Worm (Caenorhabditis elegans) whole organism, L1 larva: Measurements from ENCODE around the gene F37A4.1.

Experiments used
- Y116A8C.19 ChIP-seq: sonication (generic microtip); optimal IDR thresholded peaks from 2 replicates; lab custom pipeline; 2016; ENCODE audit warnings: missing compliant biosample characterization, missing genetic modification characterization, borderline replicate concordance
- ama-1 ChIP-seq: fragments of 150-350 bp; optimal IDR thresholded peaks from 2 replicates; lab custom pipeline; 2014
- ceh-90 ChIP-seq: sonication (generic microtip); optimal IDR thresholded peaks from 2 replicates; lab custom pipeline; 2016; ENCODE audit warnings: missing genetic modification characterization, missing compliant biosample characterization
- dsc-1 ChIP-seq: sonication (generic microtip); optimal IDR thresholded peaks from 2 replicates; lab custom pipeline; 2016; ENCODE audit warnings: mild to moderate bottlenecking, missing genetic modification characterization, missing compliant biosample characterization
- efl-1 ChIP-seq, 4 experiments: fragments of 150-350 bp; optimal IDR thresholded peaks in 3 of 4; peaks in 1 of 4; 1 replicate in 1 of 4; 2 replicates in 3 of 4; lab custom pipeline; 2014; ENCODE audit warnings: missing biosample characterization in 2 of 4, missing genetic modification characterization in 2 of 4, missing genetic modification reagents in 2 of 4
- egl-13 ChIP-seq: sonication (generic microtip); optimal IDR thresholded peaks from 2 replicates; lab custom pipeline; 2016; ENCODE audit warnings: missing genotype, missing genetic modification reagents, missing genetic modification characterization, missing compliant biosample characterization
- elt-2 ChIP-seq: sonication (generic microtip); optimal IDR thresholded peaks from 2 replicates; lab custom pipeline; 2016; ENCODE audit warnings: missing genetic modification characterization, mild to moderate bottlenecking, inconsistent platforms, missing compliant biosample characterization, missing genetic modification reagents
- elt-3 ChIP-seq, 6 experiments: fragments of 150-350 bp in 1 of 6; sonication (generic microtip); optimal IDR thresholded peaks; 2 replicates each; lab custom pipeline; 2017 to 2018; ENCODE audit warnings: missing biosample characterization in 6 of 6, missing genetic modification characterization in 6 of 6, inconsistent platforms in 1 of 6
- fkh-4 ChIP-seq: sonication (generic microtip); optimal IDR thresholded peaks from 2 replicates; lab custom pipeline; 2016; ENCODE audit warnings: missing compliant biosample characterization, missing genetic modification characterization, borderline replicate concordance
- fkh-8 ChIP-seq: sonication (generic microtip); optimal IDR thresholded peaks from 2 replicates; lab custom pipeline; 2016; ENCODE audit warnings: mild to moderate bottlenecking, missing genetic modification characterization, missing compliant biosample characterization
- grh-1 ChIP-seq: fragments of 200-800 bp; sonication (Bioruptor generic); IDR thresholded peaks from 2 replicates; pipeline ENCODE4 v1.3.6; 2022; ENCODE audit warnings: missing genetic modification reagents, missing genetic modification characterization, missing compliant biosample characterization
- hlh-17 ChIP-seq: fragments of 200-800 bp; sonication (Bioruptor generic); optimal IDR thresholded peaks from 2 replicates; lab custom pipeline; 2018; ENCODE audit warnings: missing genetic modification characterization, mild to moderate bottlenecking, missing compliant biosample characterization, moderate library complexity, borderline replicate concordance
- hpl-2 ChIP-seq: fragments of 150-350 bp; optimal IDR thresholded peaks from 2 replicates; lab custom pipeline; 2014; ENCODE audit warnings: missing biosample characterization, missing genetic modification reagents, missing genetic modification characterization
- jun-1 ChIP-seq: fragments of 150-350 bp; optimal IDR thresholded peaks from 2 replicates; lab custom pipeline; 2014; ENCODE audit warnings: missing biosample characterization, missing genetic modification reagents, missing genetic modification characterization
- lin-14 ChIP-seq: fragments of 200-800 bp; sonication (Bioruptor generic); optimal IDR thresholded peaks from 2 replicates; lab custom pipeline; 2018; ENCODE audit warnings: mild to moderate bottlenecking, missing genetic modification characterization, moderate library complexity, missing compliant biosample characterization
- lin-15B ChIP-seq: fragments of 150-350 bp; sonication (generic microtip); optimal IDR thresholded peaks from 3 replicates; lab custom pipeline; 2014; ENCODE audit warnings: missing biosample characterization, missing genetic modification characterization
- lir-3 ChIP-seq: sonication (generic microtip); optimal IDR thresholded peaks from 2 replicates; lab custom pipeline; 2016; ENCODE audit warnings: mild to moderate bottlenecking, missing genetic modification characterization, moderate library complexity, missing compliant biosample characterization; ENCODE audit not compliant: poor library complexity
- lsy-2 ChIP-seq, 2 experiments: fragments of 150-350 bp; optimal IDR thresholded peaks; 2 replicates each; lab custom pipeline; 2014; ENCODE audit warnings: missing biosample characterization in 2 of 2, missing genetic modification characterization in 2 of 2
- mab-9 ChIP-seq: fragments of 200-800 bp; sonication (Bioruptor generic); IDR thresholded peaks from 2 replicates; pipeline ENCODE4 v1.3.6; 2022; ENCODE audit warnings: missing genetic modification reagents, missing genetic modification characterization, missing compliant biosample characterization
- mdl-1 ChIP-seq, 2 experiments: fragments of 150-350 bp; optimal IDR thresholded peaks; 2 replicates each; lab custom pipeline; 2014 to 2017; ENCODE audit warnings: missing biosample characterization in 2 of 2, missing genetic modification characterization in 2 of 2, inconsistent platforms in 1 of 2
- mep-1 ChIP-seq: fragments of 150-350 bp; optimal IDR thresholded peaks from 2 replicates; lab custom pipeline; 2014; ENCODE audit warnings: missing biosample characterization, missing genetic modification characterization
- nhr-11 ChIP-seq: fragments of 150-350 bp; optimal IDR thresholded peaks from 2 replicates; lab custom pipeline; 2014; ENCODE audit warnings: missing biosample characterization, missing genetic modification characterization
- nhr-12 ChIP-seq: sonication (generic microtip); optimal IDR thresholded peaks from 2 replicates; lab custom pipeline; 2017; ENCODE audit warnings: missing biosample characterization, missing genetic modification characterization
- nhr-71 ChIP-seq: sonication (generic microtip); optimal IDR thresholded peaks from 2 replicates; lab custom pipeline; 2016; ENCODE audit warnings: mild to moderate bottlenecking, missing genetic modification characterization, moderate library complexity, missing compliant biosample characterization
- nhr-85 ChIP-seq: sonication (generic microtip); peaks from one replicate; lab custom pipeline; 2016; ENCODE audit warnings: missing genetic modification characterization, inconsistent platforms, missing compliant biosample characterization
- nhr-90 ChIP-seq: sonication (generic microtip); optimal IDR thresholded peaks from 2 replicates; lab custom pipeline; 2016; ENCODE audit warnings: mild to moderate bottlenecking, missing genetic modification characterization, missing compliant biosample characterization; ENCODE audit not compliant: poor library complexity
- pag-3 ChIP-seq: sonication (generic microtip); optimal IDR thresholded peaks from 2 replicates; lab custom pipeline; 2017; ENCODE audit warnings: missing genetic modification characterization, mild to moderate bottlenecking, missing compliant biosample characterization, antibody characterized with exemption, borderline replicate concordance; ENCODE audit not compliant: insufficient read depth
- pax-3 ChIP-seq: fragments of 200-800 bp; sonication (Bioruptor generic); optimal IDR thresholded peaks from 2 replicates; lab custom pipeline; 2018; ENCODE audit warnings: mild to moderate bottlenecking, missing genetic modification characterization, moderate library complexity, missing compliant biosample characterization
- rnt-1 ChIP-seq: sonication (generic microtip); optimal IDR thresholded peaks from 2 replicates; lab custom pipeline; 2016; ENCODE audit warnings: mild to moderate bottlenecking, missing genetic modification characterization, moderate library complexity, missing compliant biosample characterization
- snpc-4 ChIP-seq: fragments of 150-350 bp; optimal IDR thresholded peaks from 2 replicates; lab custom pipeline; 2014; ENCODE audit warnings: missing biosample characterization, missing genetic modification characterization
- sup-37 ChIP-seq: fragments of 200-800 bp; sonication (Bioruptor generic); optimal IDR thresholded peaks from 2 replicates; lab custom pipeline; 2018; ENCODE audit warnings: mild to moderate bottlenecking, missing genetic modification characterization, missing compliant biosample characterization
- swsn-7 ChIP-seq: sonication (generic microtip); optimal IDR thresholded peaks from 2 replicates; lab custom pipeline; 2016; ENCODE audit warnings: missing genetic modification characterization, missing compliant biosample characterization
- tbx-2 ChIP-seq: sonication (generic microtip); optimal IDR thresholded peaks from 2 replicates; lab custom pipeline; 2016; ENCODE audit warnings: missing genetic modification characterization, missing compliant biosample characterization
- tlp-1 ChIP-seq: fragments of 150-350 bp; optimal IDR thresholded peaks from 2 replicates; lab custom pipeline; 2014; ENCODE audit warnings: missing biosample characterization, missing genetic modification characterization
- unc-130 ChIP-seq: fragments of 150-350 bp; optimal IDR thresholded peaks from 2 replicates; lab custom pipeline; 2017; ENCODE audit warnings: missing biosample characterization, missing genetic modification characterization, inconsistent platforms
- unc-30 ChIP-seq: sonication (generic microtip); optimal IDR thresholded peaks from 2 replicates; lab custom pipeline; 2017; ENCODE audit warnings: missing biosample characterization, missing genetic modification characterization
- unc-86 ChIP-seq: sonication (generic microtip); optimal IDR thresholded peaks from 2 replicates; lab custom pipeline; 2016; ENCODE audit warnings: missing genetic modification characterization, missing compliant biosample characterization
- xbp-1 ChIP-seq: sonication (generic microtip); optimal IDR thresholded peaks from 2 replicates; lab custom pipeline; 2016; ENCODE audit warnings: missing genetic modification characterization, missing compliant biosample characterization
- ztf-4 ChIP-seq: fragments of 150-350 bp; optimal IDR thresholded peaks from 2 replicates; lab custom pipeline; 2014; ENCODE audit warnings: missing biosample characterization, missing genetic modification characterization

Gene F37A4.1

ce11 chrIII:6723089-6723488 is at the start of gene F37A4.1:
Gene F37A4.1, plus strand, starts transcription at chrIII:6723389.
- no peak for TF ChIP-seq efl-1 (optimal IDR thresholded peaks at IDR 0.05; lab: Kevin White, UChicago)
- TF ChIP-seq efl-1 (GFP tag; optimal IDR thresholded peaks at IDR 0.05 in 1 of 2; lab: Kevin White, UChicago) = peak in 1 of 2 experiments; percentile 60
- no peak for TF ChIP-seq jun-1 (tag; lab: Kevin White, UChicago)

- no peak for TF ChIP-seq lin-15B (tag; lab: Kevin White, UChicago)
- peak; percentile 18 for TF ChIP-seq fkh-8 (tag; lab: Kevin White, UChicago)
- TF ChIP-seq grh-1 (GFP tag; lab: Robert Waterston, UW) = no peak
- no peak for TF ChIP-seq nhr-11 (tag; lab: Kevin White, UChicago)
- TF ChIP-seq, all 84 proteins: peak for 1
These were observed 47.7 kb upstream of the F37A4.1 start, which contains the start of gene rbf-1 for ce11 chrIII:6675460-6675859. Gene rbf-1, plus strand, starts transcription at chrIII:6675760.

ce11 chrIII:6677304-6677703 is 45.9 kb upstream of the F37A4.1 start:
- TF ChIP-seq lin-14 (GFP tag; lab: Kevin White, UChicago) (peak; percentile 34), tbx-2 (tag; lab: Kevin White, UChicago) (no peak), lsy-2 (tag; optimal IDR thresholded peaks at IDR 0.05; lab: Kevin White, UChicago) (no peak), egl-13 (tag; lab: Kevin White, UChicago) (no peak), hpl-2 (no peak)

ce11 chrIII:6679323-6679722 is 43.9 kb upstream of the F37A4.1 start:
- TF ChIP-seq lir-3 (tag; lab: Kevin White, UChicago) (no peak), unc-86 (tag; lab: Kevin White, UChicago) (no peak), nhr-85 (tag; lab: Kevin White, UChicago) (no peak), dsc-1 (peak; percentile 84), grh-1 (GFP tag; lab: Robert Waterston, UW) (no peak), pag-3 (tag; lab: Kevin White, UChicago) (no peak), xbp-1 (tag; lab: Kevin White, UChicago) (no peak), ztf-4 (no peak), sup-37 (no peak), nhr-11 (tag; lab: Kevin White, UChicago) (no peak), fkh-4 (no peak), hlh-17 (GFP tag; lab: Kevin White, UChicago) (no peak), pax-3 (tag; lab: Kevin White, UChicago) (peak; percentile 30), rnt-1 (tag; lab: Kevin White, UChicago) (no peak), nhr-90 (tag; lab: Kevin White, UChicago) (no peak), unc-30 (tag; lab: Kevin White, UChicago) (no peak), tlp-1 (tag; lab: Kevin White, UChicago) (no peak), Y116A8C.19 (tag; lab: Kevin White, UChicago) (no peak), mep-1 (tag; lab: Kevin White, UChicago) (no peak), egl-13 (tag; lab: Kevin White, UChicago) (peak; percentile 66), mdl-1 (tag; optimal IDR thresholded peaks at IDR 0.05; lab: Kevin White, UChicago) (no peak), lsy-2 (tag; optimal IDR thresholded peaks at IDR 0.05; lab: Kevin White, UChicago) (no peak), swsn-7 (no peak), unc-130 (no peak), ama-1 (lab: Kevin White, UChicago) (no peak)

ce11 chrIII:6680963-6681362 is 42.2 kb upstream of the F37A4.1 start:
- TF ChIP-seq elt-3 (tag; optimal IDR thresholded peaks at IDR 0.05; lab: Kevin White, UChicago) = no peak
- TF ChIP-seq ceh-90 (tag; lab: Kevin White, UChicago) = no peak
- no peak for TF ChIP-seq efl-1 (optimal IDR thresholded peaks at IDR 0.05; lab: Kevin White, UChicago)
- TF ChIP-seq efl-1 (GFP tag; optimal IDR thresholded peaks at IDR 0.05 in 1 of 2; lab: Kevin White, UChicago) = no peak
- TF ChIP-seq lin-14 (GFP tag; lab: Kevin White, UChicago) = no peak
- TF ChIP-seq snpc-4 (tag; lab: Kevin White, UChicago) = no peak
- no peak for TF ChIP-seq nhr-12 (tag; lab: Kevin White, UChicago)
- TF ChIP-seq hlh-17 (GFP tag; lab: Kevin White, UChicago) = no peak
- no peak for TF ChIP-seq lsy-2 (tag; optimal IDR thresholded peaks at IDR 0.05; lab: Kevin White, UChicago)
- TF ChIP-seq nhr-71 (tag; lab: Kevin White, UChicago) = no peak
- TF ChIP-seq mab-9 (GFP tag; lab: Robert Waterston, UW) = no peak
- TF ChIP-seq elt-2 (tag; lab: Kevin White, UChicago) = no peak
